Worm (Caenorhabditis elegans) whole organism, mixed stage, embryonic: ENCODE results near the gene algn-12.

Source experiments
- elt-1 ChIP-seq: sonication (generic microtip); optimal IDR thresholded peaks from 2 replicates; lab custom pipeline; 2017; ENCODE audit warnings: missing genetic modification characterization, mild to moderate bottlenecking, missing compliant biosample characterization, antibody characterized with exemption, moderate library complexity, borderline replicate concordance; ENCODE audit not compliant: insufficient read depth
- elt-3 ChIP-seq: fragments of 150-350 bp; optimal IDR thresholded peaks from 2 replicates; lab custom pipeline; 2014; ENCODE audit warnings: missing biosample characterization, missing genetic modification characterization
- lin-13 ChIP-seq: fragments of 150-350 bp; optimal IDR thresholded peaks from 2 replicates; lab custom pipeline; 2014; ENCODE audit warnings: missing biosample characterization, missing genetic modification characterization
- mab-5 ChIP-seq: fragments of 150-350 bp; optimal IDR thresholded peaks from 2 replicates; lab custom pipeline; 2014; ENCODE audit warnings: missing biosample characterization, missing genetic modification characterization
- nhr-12 ChIP-seq: fragments of 150-350 bp; optimal IDR thresholded peaks from 2 replicates; lab custom pipeline; 2014; ENCODE audit warnings: missing biosample characterization, missing genetic modification characterization
- pha-4 ChIP-seq: fragments of 150-350 bp; optimal IDR thresholded peaks from 2 replicates; lab custom pipeline; 2018; ENCODE audit warnings: missing biosample characterization, missing genetic modification reagents, missing genetic modification characterization
- unc-62 ChIP-seq: fragments of 150-350 bp; optimal IDR thresholded peaks from 2 replicates; lab custom pipeline; 2014; ENCODE audit warnings: missing biosample characterization, missing genetic modification reagents, missing genetic modification characterization

ce11 chrV:8062074-8062473, 27.2 kb downstream of the algn-12 start, which contains the start of gene str-139:
- no peak for TF ChIP-seq nhr-12
- no peak for TF ChIP-seq mab-5 (tag; lab: Kevin White, UChicago)
- TF ChIP-seq pha-4 (tag; lab: Kevin White, UChicago), result no peak
- TF ChIP-seq elt-1, result no peak
- TF ChIP-seq lin-13 (tag; lab: Kevin White, UChicago), result no peak
- TF ChIP-seq unc-62 (GFP tag; lab: Kevin White, UChicago), result no peak
- TF ChIP-seq elt-3 (tag; lab: Kevin White, UChicago), result no peak
